Worm (Caenorhabditis elegans) whole organism, young adult: Measurements from ENCODE around the gene Y42H9B.3.

Experiments used
- B0019.2 ChIP-seq: fragments of 200-800 bp; sonication (Bioruptor generic); conservative IDR thresholded peaks from 2 replicates; pipeline ENCODE4 v1.3.6; 2022; ENCODE audit warnings: missing genetic modification reagents, missing genetic modification characterization, missing compliant biosample characterization
- K11D2.4 ChIP-seq: fragments of 200-800 bp; sonication (Bioruptor generic); IDR thresholded peaks from 2 replicates; pipeline ENCODE4 v1.3.6; 2022; ENCODE audit warnings: missing genetic modification reagents, missing genetic modification characterization, missing compliant biosample characterization
- T26A5.8 ChIP-seq: sonication (generic microtip); optimal IDR thresholded peaks from 2 replicates; lab custom pipeline; 2016; ENCODE audit warnings: missing genetic modification characterization, missing compliant biosample characterization
- Y53G8AR.9 ChIP-seq: fragments of 200-800 bp; sonication (Bioruptor generic); conservative IDR thresholded peaks from 2 replicates; pipeline ENCODE4 v1.3.6; 2022; ENCODE audit warnings: missing genetic modification reagents, missing genetic modification characterization, missing compliant biosample characterization
- Y56A3A.18 ChIP-seq: fragments of 200-800 bp; sonication (Bioruptor generic); IDR thresholded peaks from 2 replicates; pipeline ENCODE4 v1.3.6; 2022; ENCODE audit warnings: missing genetic modification reagents, missing genetic modification characterization, missing compliant biosample characterization
- aptf-3 ChIP-seq: fragments of 200-800 bp; sonication (Bioruptor generic); IDR thresholded peaks from 2 replicates; pipeline ENCODE4 v1.3.6; 2022; ENCODE audit warnings: missing genetic modification characterization, missing compliant biosample characterization
- atf-7 ChIP-seq: sonication (generic microtip); optimal IDR thresholded peaks from 2 replicates; lab custom pipeline; 2017; ENCODE audit warnings: mild to moderate bottlenecking, missing genetic modification characterization, missing compliant biosample characterization
- athp-1 ChIP-seq: sonication (generic microtip); optimal IDR thresholded peaks from 2 replicates; lab custom pipeline; 2017; ENCODE audit warnings: mild to moderate bottlenecking, missing genetic modification characterization, missing compliant biosample characterization
- attf-5 ChIP-seq: fragments of 200-800 bp; sonication (Bioruptor generic); optimal IDR thresholded peaks from 2 replicates; lab custom pipeline; 2018; ENCODE audit warnings: mild to moderate bottlenecking, missing genetic modification characterization, missing compliant biosample characterization
- attf-6 ChIP-seq: fragments of 200-800 bp; sonication (Bioruptor generic); IDR thresholded peaks from 2 replicates; pipeline ENCODE4 v1.3.6; 2022; ENCODE audit warnings: missing genetic modification reagents, missing genetic modification characterization, missing compliant biosample characterization
- cebp-1 ChIP-seq, 2 experiments: fragments of 200-800 bp in 1 of 2; sonication (Bioruptor generic) in 1 of 2; sonication (generic microtip) in 1 of 2; IDR thresholded peaks in 1 of 2; optimal IDR thresholded peaks in 1 of 2; 2 replicates each; pipeline versions ENCODE4 v1.3.6 to Lab custom; 2017 to 2022; ENCODE audit warnings: missing compliant biosample characterization in 2 of 2, missing genetic modification characterization in 2 of 2, mild to moderate bottlenecking in 1 of 2, missing genetic modification reagents in 1 of 2, moderate library complexity in 1 of 2
- ceh-27 ChIP-seq: fragments of 200-800 bp; sonication (Bioruptor generic); optimal IDR thresholded peaks from 2 replicates; lab custom pipeline; 2018; ENCODE audit warnings: mild to moderate bottlenecking, missing genetic modification characterization, moderate library complexity, missing compliant biosample characterization
- dox-1 ChIP-seq: fragments of 200-800 bp; sonication (Bioruptor generic); IDR thresholded peaks from 2 replicates; pipeline ENCODE4 v1.3.6; 2022; ENCODE audit warnings: missing genetic modification reagents, missing genetic modification characterization, missing compliant biosample characterization
- dpl-1 ChIP-seq: fragments of 150-350 bp; optimal IDR thresholded peaks from 2 replicates; lab custom pipeline; 2014; ENCODE audit warnings: missing biosample characterization, missing genetic modification reagents, missing genetic modification characterization
- efl-1 ChIP-seq: fragments of 150-350 bp; optimal IDR thresholded peaks from 2 replicates; lab custom pipeline; 2014; ENCODE audit warnings: missing biosample characterization, missing genetic modification reagents, missing genetic modification characterization
- egl-18 ChIP-seq: fragments of 200-800 bp; sonication (Bioruptor generic); IDR thresholded peaks from 2 replicates; pipeline ENCODE4 v1.3.6; 2022; ENCODE audit warnings: missing genetic modification reagents, missing genetic modification characterization, missing compliant biosample characterization
- ekl-4 ChIP-seq: fragments of 200-800 bp; sonication (Bioruptor generic); IDR thresholded peaks from 2 replicates; pipeline ENCODE4 v1.3.6; 2022; ENCODE audit warnings: missing genetic modification reagents, missing genetic modification characterization, missing compliant biosample characterization
- ets-4 ChIP-seq: fragments of 200-800 bp; sonication (Bioruptor generic); optimal IDR thresholded peaks from 2 replicates; lab custom pipeline; 2018; ENCODE audit warnings: mild to moderate bottlenecking, missing genetic modification characterization, missing compliant biosample characterization
- hmg-20 ChIP-seq: fragments of 200-800 bp; sonication (Bioruptor generic); IDR thresholded peaks from 2 replicates; pipeline ENCODE4 v1.3.6; 2022; ENCODE audit warnings: missing genetic modification reagents, missing genetic modification characterization, missing compliant biosample characterization
- hrde-1 ChIP-seq: sonication (generic microtip); optimal IDR thresholded peaks from 2 replicates; lab custom pipeline; 2016; ENCODE audit warnings: missing genetic modification characterization, mild to moderate bottlenecking, missing compliant biosample characterization, moderate library complexity, missing genotype, missing genetic modification reagents, borderline replicate concordance
- hsf-1 ChIP-seq: fragments of 200-800 bp; sonication (Bioruptor generic); IDR thresholded peaks from 2 replicates; pipeline ENCODE4 v1.3.6; 2022; ENCODE audit warnings: missing genetic modification reagents, missing genetic modification characterization, missing compliant biosample characterization
- let-607 ChIP-seq, 2 experiments: fragments of 200-800 bp in 1 of 2; sonication (Bioruptor generic) in 1 of 2; sonication (generic microtip) in 1 of 2; optimal IDR thresholded peaks; 2 replicates each; lab custom pipeline; 2016 to 2018; ENCODE audit warnings: mild to moderate bottlenecking in 2 of 2, missing compliant biosample characterization in 2 of 2, missing genetic modification characterization in 2 of 2, moderate library complexity in 2 of 2, missing genotype in 1 of 2
- lin-40 ChIP-seq: sonication (generic microtip); optimal IDR thresholded peaks from 2 replicates; lab custom pipeline; 2016; ENCODE audit warnings: missing genetic modification characterization, mild to moderate bottlenecking, missing compliant biosample characterization, missing genotype, missing genetic modification reagents
- lir-1 ChIP-seq: fragments of 200-800 bp; sonication (Bioruptor generic); conservative IDR thresholded peaks from 2 replicates; pipeline ENCODE4 v1.3.6; 2022; ENCODE audit warnings: missing genetic modification reagents, missing genetic modification characterization, missing compliant biosample characterization
- madf-10 ChIP-seq: sonication (generic microtip); optimal IDR thresholded peaks from 2 replicates; lab custom pipeline; 2016; ENCODE audit warnings: mild to moderate bottlenecking, missing genetic modification characterization, missing compliant biosample characterization
- mxl-1 ChIP-seq: sonication (generic microtip); optimal IDR thresholded peaks from 2 replicates; lab custom pipeline; 2016; ENCODE audit warnings: missing genetic modification characterization, missing compliant biosample characterization
- nfya-1 ChIP-seq: sonication (generic microtip); optimal IDR thresholded peaks from 2 replicates; lab custom pipeline; 2017; ENCODE audit warnings: antibody characterized with exemption, missing compliant biosample characterization, missing genetic modification characterization, borderline replicate concordance; ENCODE audit not compliant: insufficient read depth
- nhr-179 ChIP-seq: sonication (generic microtip); optimal IDR thresholded peaks from 2 replicates; lab custom pipeline; 2016; ENCODE audit warnings: mild to moderate bottlenecking, missing genetic modification characterization, missing compliant biosample characterization
- nhr-80 ChIP-seq: sonication (generic microtip); optimal IDR thresholded peaks from 2 replicates; lab custom pipeline; 2016; ENCODE audit warnings: missing genetic modification characterization, missing compliant biosample characterization
- rcor-1 ChIP-seq: fragments of 200-800 bp; sonication (Bioruptor generic); IDR thresholded peaks from 2 replicates; pipeline ENCODE4 v1.3.6; 2022; ENCODE audit warnings: missing genetic modification reagents, missing genetic modification characterization, missing compliant biosample characterization
- rec-8 ChIP-seq, 2 experiments: sonication (generic microtip); optimal IDR thresholded peaks; 2 replicates each; lab custom pipeline; 2016; ENCODE audit warnings: mild to moderate bottlenecking in 2 of 2, missing genetic modification characterization in 2 of 2, missing genetic modification reagents in 2 of 2, missing genotype in 2 of 2, missing biosample characterization in 1 of 2, missing compliant biosample characterization in 1 of 2, moderate library complexity in 1 of 2
- somi-1 ChIP-seq: fragments of 200-800 bp; sonication (Bioruptor generic); optimal IDR thresholded peaks from 2 replicates; lab custom pipeline; 2018; ENCODE audit warnings: mild to moderate bottlenecking, missing genetic modification characterization, missing compliant biosample characterization
- zim-3 ChIP-seq: sonication (generic microtip); optimal IDR thresholded peaks from 2 replicates; lab custom pipeline; 2017; ENCODE audit warnings: mild to moderate bottlenecking, missing genetic modification characterization, moderate library complexity, missing compliant biosample characterization
- ztf-22 ChIP-seq: fragments of 200-800 bp; sonication (Bioruptor generic); optimal IDR thresholded peaks from 2 replicates; lab custom pipeline; 2018; ENCODE audit warnings: mild to moderate bottlenecking, missing genetic modification characterization, moderate library complexity, missing compliant biosample characterization
- ztf-26 ChIP-seq: sonication (generic microtip); optimal IDR thresholded peaks from 2 replicates; lab custom pipeline; 2017; ENCODE audit warnings: missing genetic modification characterization, missing compliant biosample characterization

Y42H9B.3 gene

ce11 chrIV:8032135-8032915 is 20.1 kb upstream of the Y42H9B.3 start:
- TF ChIP-seq let-607 (tag; optimal IDR thresholded peaks at IDR 0.05; lab: Kevin White, UChicago) (peak; percentile 48 to 69), cebp-1 (GFP tag; IDR thresholded peaks at IDR 0.05; lab: Robert Waterston, UW) (no peak), cebp-1 (tag; optimal IDR thresholded peaks at IDR 0.05; lab: Kevin White, UChicago) (peak; percentile 20), ets-4 (GFP tag; lab: Kevin White, UChicago) (peak; percentile 75), athp-1 (tag; lab: Kevin White, UChicago) (no peak), nfya-1 (no peak), T26A5.8 (no peak), atf-7 (tag; lab: Kevin White, UChicago) (peak; percentile 81), hrde-1 (tag; lab: Kevin White, UChicago) (no peak), egl-18 (GFP tag; lab: Robert Waterston, UW) (no peak), dox-1 (GFP tag; lab: Robert Waterston, UW) (no peak; the same call in 1 of the 2 replicates), lir-1 (no peak), aptf-3 (GFP tag; lab: Robert Waterston, UW) (no peak), hmg-20 (GFP tag; lab: Robert Waterston, UW) (no peak), attf-5 (GFP tag; lab: Kevin White, UChicago) (no peak), ceh-27 (GFP tag; lab: Kevin White, UChicago) (no peak), attf-6 (GFP tag; lab: Robert Waterston, UW) (no peak), nhr-80 (tag; lab: Kevin White, UChicago) (peak; percentile 98), rcor-1 (GFP tag; lab: Robert Waterston, UW) (no peak), dpl-1 (GFP tag; lab: Kevin White, UChicago) (no peak), nhr-179 (tag; lab: Kevin White, UChicago) (no peak), madf-10 (tag; lab: Kevin White, UChicago) (no peak), efl-1 (GFP tag; lab: Kevin White, UChicago) (no peak), ekl-4 (no peak), K11D2.4 (no peak), B0019.2 (no peak), ztf-22 (GFP tag; lab: Kevin White, UChicago) (peak; percentile 65)

- TF ChIP-seq nhr-80 (tag; lab: Kevin White, UChicago) (peak; percentile 94), let-607 (tag; optimal IDR thresholded peaks at IDR 0.05; lab: Kevin White, UChicago) (peak in 1 of 2 experiments; percentile 19), zim-3 (tag; lab: Kevin White, UChicago) (no peak), rec-8 (tag; optimal IDR thresholded peaks at IDR 0.05; lab: Kevin White, UChicago) (no peak)
Observed at ce11 chrIV:8030099-8030498, 17.9 kb upstream of the Y42H9B.3 start.

ce11 chrIV:8029413-8029812 is 17.2 kb upstream of the Y42H9B.3 start, which contains the start of gene nhr-31:
Gene nhr-31 (minus strand): TSS chrIV:8029513.
- TF ChIP-seq Y56A3A.18 (GFP tag; lab: Robert Waterston, UW) (no peak), hsf-1 (no peak)

- peak; percentile 84 for TF ChIP-seq ztf-26 (tag; lab: Kevin White, UChicago)
- TF ChIP-seq Y53G8AR.9 (GFP tag; lab: Robert Waterston, UW): no peak
- peak; percentile 63 for TF ChIP-seq lin-40 (tag; lab: Kevin White, UChicago)
- TF ChIP-seq mxl-1 (tag; lab: Kevin White, UChicago): no peak
- 0 out of 2 replicates have a peak, but pooled peaks have one; percentile 16 for TF ChIP-seq K11D2.4
- TF ChIP-seq nhr-80 (tag; lab: Kevin White, UChicago): peak; percentile 71
- peak; percentile 86 for TF ChIP-seq somi-1 (GFP tag; lab: Kevin White, UChicago)
Observed at ce11 chrIV:8028372-8028771, 16.1 kb upstream of the Y42H9B.3 start.
